Fruit fly (Drosophila melanogaster): ENCODE data around the gene Tgs1.

DNA sequence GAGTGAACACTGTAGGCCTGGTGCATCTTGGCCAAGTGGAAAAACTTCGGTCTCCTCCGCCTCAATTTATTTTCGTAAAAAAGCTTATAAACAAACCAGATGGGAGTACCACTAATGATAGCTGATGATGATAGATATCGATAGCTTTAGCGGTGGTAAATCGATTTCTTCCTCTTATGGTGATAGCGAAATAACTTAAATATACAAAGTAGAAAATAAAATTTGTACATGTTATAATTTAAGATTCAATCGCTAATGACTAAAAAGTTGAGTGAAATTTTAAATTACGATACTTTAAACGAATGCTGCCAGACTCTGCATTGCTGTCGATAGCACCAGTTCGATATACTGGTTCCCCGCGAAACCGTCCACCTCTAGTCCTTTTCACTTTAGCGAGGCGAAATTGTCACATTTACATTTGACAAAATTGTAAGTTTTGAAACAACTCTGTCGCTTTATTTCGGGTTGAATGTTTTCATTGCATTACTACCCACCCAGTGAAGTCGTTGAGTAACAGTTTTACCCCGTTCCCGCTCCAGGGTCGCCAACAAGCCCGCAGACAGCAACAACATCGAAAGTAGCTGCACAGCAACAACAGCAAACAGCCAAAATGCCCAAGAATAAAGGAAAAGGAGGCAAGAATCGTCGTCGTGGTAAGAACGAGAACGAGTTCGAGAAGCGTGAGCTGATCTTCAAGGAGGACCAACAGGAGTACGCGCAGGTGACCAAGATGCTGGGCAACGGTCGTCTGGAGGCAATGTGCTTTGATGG, 19.2 kb downstream of the Tgs1 start, which contains the start of the genes Vps39 and eIF1A:
- TF ChIP-seq nerfin-1 (tag; optimal IDR thresholded peaks at IDR 0.05) (no peak), grau (tag; optimal IDR thresholded peaks at IDR 0.05) (no peak), CG10366 (GFP tag; IDR thresholded peaks at IDR 0.05) (no peak; the same call in 1 of the 2 replicates), CG6791 (GFP tag; IDR thresholded peaks at IDR 0.05; ENCODE audit: partially characterized antibody) (peak; percentile 74; the same call in 2 of the 3 replicates), Abd-B (GFP tag; optimal IDR thresholded peaks at IDR 0.05) (no peak), CG32772 (GFP tag; IDR thresholded peaks at IDR 0.05) (no peak), CG12236 (GFP tag; optimal IDR thresholded peaks at IDR 0.05) (no peak), CG13775 (GFP tag; optimal IDR thresholded peaks at IDR 0.05) (peak; percentile 17), Ada2b (GFP tag; IDR thresholded peaks at IDR 0.05) (no peak), btn (GFP tag; optimal IDR thresholded peaks at IDR 0.05) (no peak)
